Worm (Caenorhabditis elegans): ENCODE results near the gene hlb-1.

ce11 chrX:13920374-13920986 lies 37.9 kb upstream of the hlb-1 start:
- TF ChIP-seq elt-4 (tag; optimal IDR thresholded peaks at IDR 0.05) (no peak), ceh-24 (tag; optimal IDR thresholded peaks at IDR 0.05) (no peak), ref-2 (tag; optimal IDR thresholded peaks at IDR 0.05) (no peak), ttx-3 (tag; optimal IDR thresholded peaks at IDR 0.05) (no peak), ahr-1 (tag; optimal IDR thresholded peaks at IDR 0.05) (no peak), K09A11.1 (tag; optimal IDR thresholded peaks at IDR 0.05; ENCODE audit: insufficient read depth) (no peak), nhr-11 (tag; optimal IDR thresholded peaks at IDR 0.05) (no peak), ztf-16 (tag; optimal IDR thresholded peaks at IDR 0.05) (no peak)
